Fruit fly (Drosophila melanogaster) whole organism, larva: ENCODE results near the gene spz5.

Source experiments
- noc ChIP-seq: fragments of 200-800 bp; sonication (Bioruptor generic); optimal IDR thresholded peaks from 3 replicates; lab custom pipeline; 2019; ENCODE audit warnings: missing biosample characterization, mild to moderate bottlenecking, missing genetic modification characterization, moderate library complexity

Gene spz5

DNA sequence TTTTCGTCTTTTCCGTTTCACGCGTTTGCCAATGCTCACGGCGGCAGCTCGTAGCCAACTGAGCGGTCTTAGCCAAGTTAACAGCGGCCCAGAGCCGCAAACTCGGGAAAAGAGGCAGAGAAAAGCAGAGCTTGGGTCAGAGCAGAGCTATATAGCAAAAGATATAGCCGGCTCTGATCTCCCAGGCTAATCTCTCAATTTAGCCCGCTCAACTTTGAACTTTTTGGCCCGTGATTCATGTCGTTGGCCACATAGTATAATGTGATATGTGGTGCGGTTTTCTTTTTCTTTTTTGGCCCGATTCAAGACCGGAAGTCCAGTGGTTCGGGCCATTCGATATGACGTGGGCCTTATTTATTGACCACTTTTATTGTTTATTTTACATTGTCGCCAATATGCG, at the start of gene spz5:
Gene spz5, minus strand, starts transcription at position 62 of the 400 bp plus-strand sequence.
- TF ChIP-seq noc (tag; lab: Kevin White, UChicago), result no peak

DNA sequence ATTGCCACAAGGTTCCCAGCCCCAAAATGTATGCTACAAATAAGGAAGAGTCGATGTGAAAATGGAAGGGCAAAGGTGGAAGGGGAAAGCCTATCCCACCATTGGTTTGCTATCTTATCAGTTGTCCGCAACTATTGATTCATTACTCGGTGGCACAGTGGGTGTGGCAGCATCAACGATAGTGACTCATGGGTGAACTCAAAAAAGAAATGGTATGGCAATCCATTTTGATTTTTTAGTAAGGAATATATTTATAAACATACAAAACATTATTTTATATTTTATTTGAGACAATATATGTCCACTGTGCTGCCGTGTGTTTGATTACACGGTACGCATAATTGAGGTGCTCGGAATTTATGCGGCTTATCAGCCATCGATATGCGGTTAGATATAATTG, 31.1 kb upstream of the spz5 start:
- no peak for TF ChIP-seq noc (tag; lab: Kevin White, UChicago)

dm6 chr3L:2918628-2919027, 26.7 kb upstream of the spz5 start:
- TF ChIP-seq noc (tag; lab: Kevin White, UChicago), result no peak

DNA sequence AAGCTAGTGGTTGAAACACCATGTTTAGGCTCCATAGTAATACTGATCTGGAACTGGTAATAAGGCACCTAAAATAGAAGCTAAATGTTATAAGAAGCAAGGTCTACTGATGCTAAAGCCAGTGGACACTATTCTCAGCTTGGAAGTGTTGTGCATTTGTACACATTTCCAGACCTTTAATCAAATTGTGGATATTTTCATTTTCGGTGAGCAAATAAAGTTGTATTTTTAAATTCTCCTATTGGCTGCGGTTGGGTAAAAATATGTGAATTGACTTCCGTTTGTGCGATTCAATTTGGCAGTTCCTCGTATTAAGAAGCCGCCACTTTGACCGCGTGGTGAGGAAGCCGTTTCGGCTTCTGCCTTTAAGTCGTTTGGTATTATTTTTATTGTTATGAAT, 24.6 kb upstream of the spz5 start, which contains the start of gene CG9970:
Gene CG9970, minus strand, starts transcription at position 101 of the 400 bp plus-strand sequence.
- TF ChIP-seq noc (tag; lab: Kevin White, UChicago), result no peak

dm6 chr3L:2913291-2913690, 21.3 kb upstream of the spz5 start:
- TF ChIP-seq noc (tag; lab: Kevin White, UChicago), result no peak

DNA sequence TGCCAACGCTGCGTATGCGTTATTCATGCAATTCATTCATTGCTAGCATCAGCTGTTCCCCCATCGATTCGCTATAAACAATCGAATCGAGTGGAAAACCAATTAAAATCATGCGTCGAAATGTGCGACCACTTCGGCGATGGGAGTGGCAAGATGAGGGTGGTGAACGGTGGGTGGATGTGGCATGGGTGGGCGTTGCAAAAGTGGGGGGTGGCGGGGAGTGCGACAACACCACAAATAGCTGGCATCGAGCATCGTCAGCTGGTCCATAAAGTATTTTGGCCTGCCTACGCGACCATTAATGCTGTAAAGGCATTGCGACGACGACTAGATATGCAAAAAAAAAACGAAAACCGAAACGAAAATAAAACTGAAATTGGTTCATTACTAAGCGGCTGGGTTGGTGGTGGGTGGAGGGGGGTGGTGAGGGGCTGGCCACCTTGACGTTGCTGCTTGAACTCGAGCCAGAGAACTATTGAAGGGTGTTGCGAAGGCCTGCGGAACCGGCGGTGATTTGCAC, 17.6 kb upstream of the spz5 start:
- TF ChIP-seq noc (tag; lab: Kevin White, UChicago), result no peak

DNA sequence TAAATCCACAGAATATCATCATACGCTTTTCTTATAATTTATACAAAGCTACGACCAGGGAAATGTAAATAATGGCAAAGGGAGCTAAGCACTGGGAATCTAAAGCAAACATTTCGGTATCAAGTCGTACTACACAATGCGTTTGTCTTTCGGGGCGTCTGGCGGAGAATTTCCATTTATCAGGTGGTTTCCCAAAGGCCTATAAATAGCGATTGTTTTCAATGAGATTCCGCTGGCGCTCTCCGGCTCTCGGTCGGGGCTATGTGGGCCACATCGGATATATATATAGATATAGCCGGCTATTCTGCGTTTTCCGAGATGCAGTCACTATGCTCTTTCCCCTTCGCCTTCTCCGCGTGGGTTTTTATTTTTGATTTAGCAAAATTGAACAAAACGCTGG, 14.4 kb upstream of the spz5 start:
- no peak for TF ChIP-seq noc (tag; lab: Kevin White, UChicago)

DNA sequence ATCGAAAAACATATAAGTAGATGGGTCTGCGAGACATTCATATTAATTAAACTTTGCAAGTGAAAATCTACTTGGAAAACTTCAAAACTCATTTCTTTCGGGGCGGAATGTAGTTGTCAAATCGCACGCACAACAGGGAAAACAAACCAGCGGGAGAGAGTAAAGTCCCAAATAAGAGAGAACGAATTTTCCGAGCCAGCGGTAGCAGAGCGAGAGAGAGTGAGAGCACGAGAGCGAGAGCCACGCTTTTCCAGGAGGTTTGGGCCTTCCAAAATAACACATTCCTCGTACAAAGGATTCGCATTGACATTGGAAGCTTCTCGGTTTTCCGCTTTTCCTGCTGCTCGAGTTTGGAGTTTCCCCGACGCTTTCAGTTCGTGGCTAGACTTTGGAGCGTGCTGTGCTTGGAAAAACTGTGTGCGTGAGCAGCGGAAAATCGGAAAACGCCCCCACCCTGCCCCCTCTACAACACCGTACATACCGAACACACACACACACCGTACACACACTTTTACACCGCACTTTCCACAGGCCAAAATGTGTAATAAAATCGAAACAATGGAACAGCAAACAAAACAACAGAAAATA, 4.5 kb upstream of the spz5 start:
- no peak for TF ChIP-seq noc (tag; lab: Kevin White, UChicago)

DNA sequence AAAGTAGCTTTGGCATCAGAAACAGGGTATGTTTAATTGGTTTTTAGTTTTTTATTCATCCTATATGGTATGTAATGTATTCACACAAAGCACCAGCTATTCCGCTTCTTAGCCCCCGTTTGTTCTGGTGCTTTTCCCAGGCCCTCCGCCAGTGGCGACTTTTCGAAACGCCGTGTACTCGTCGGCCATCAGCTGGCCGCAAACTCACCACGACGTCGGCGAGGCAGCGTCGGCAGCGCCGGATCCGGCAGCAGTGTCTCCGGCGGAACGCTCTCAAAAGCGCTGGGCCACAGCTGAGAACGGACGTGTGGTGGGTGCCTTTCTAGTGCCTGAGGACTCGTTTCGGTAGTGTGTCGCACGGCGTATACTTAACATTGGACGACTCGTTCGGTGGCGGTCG, 2.8 kb upstream of the spz5 start, which contains the start of gene Shab:
Gene Shab, plus strand, starts transcription at position 268 of the 400 bp plus-strand sequence.
- no peak for TF ChIP-seq noc (tag; lab: Kevin White, UChicago)

- no peak for TF ChIP-seq noc (tag; lab: Kevin White, UChicago)
Measured at dm6 chr3L:2893846-2894511, 2.0 kb upstream of the spz5 start.

- TF ChIP-seq noc (tag; lab: Kevin White, UChicago), result no peak
Measured at dm6 chr3L:2888150-2888549, 3.8 kb downstream of the spz5 start.

DNA sequence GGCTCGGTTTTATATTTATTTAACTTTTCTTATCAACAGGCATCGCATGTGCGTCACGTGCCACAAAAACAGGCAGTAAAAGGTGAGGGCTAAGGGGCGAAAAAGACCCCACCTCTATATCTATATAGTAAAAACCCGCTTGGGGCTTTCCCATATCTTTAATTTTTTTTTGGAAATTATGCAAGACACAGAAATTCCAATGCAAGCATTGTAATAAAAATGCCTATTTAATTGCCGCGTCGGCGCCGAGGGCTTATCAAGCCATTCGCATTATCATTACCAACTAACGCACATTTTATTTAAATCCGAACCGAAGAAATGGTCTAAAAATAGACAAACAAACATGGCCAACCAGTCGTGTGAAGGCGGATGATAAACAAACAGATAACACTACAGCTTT, 4.6 kb downstream of the spz5 start:
- TF ChIP-seq noc (tag; lab: Kevin White, UChicago), result no peak

DNA sequence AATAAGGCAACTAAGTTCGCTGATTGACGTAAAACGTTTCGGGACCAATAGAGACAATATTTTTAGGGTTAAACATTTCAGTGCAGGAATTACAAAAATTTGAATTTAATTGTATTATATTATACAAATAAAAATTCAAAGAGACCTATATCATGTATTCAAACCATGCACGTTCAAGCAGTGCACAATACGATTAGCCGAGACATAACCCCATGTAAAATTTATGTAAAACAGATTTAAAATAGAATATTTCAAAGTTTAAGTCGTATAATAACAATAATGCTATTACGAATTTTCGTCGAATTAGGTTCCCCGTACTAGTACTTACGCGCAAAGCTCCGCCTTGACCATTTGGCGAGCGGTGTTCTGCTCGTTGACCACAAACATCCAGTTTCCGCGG, 6.4 kb downstream of the spz5 start:
- TF ChIP-seq noc (tag; lab: Kevin White, UChicago), result no peak

- no peak for TF ChIP-seq noc (tag; lab: Kevin White, UChicago)
Measured at dm6 chr3L:2884404-2884803, 7.6 kb downstream of the spz5 start.

- no peak for TF ChIP-seq noc (tag; lab: Kevin White, UChicago)
Measured at dm6 chr3L:2882328-2882727, 9.6 kb downstream of the spz5 start.

dm6 chr3L:2881582-2881981, 10.4 kb downstream of the spz5 start:
- no peak for TF ChIP-seq noc (tag; lab: Kevin White, UChicago)

dm6 chr3L:2879827-2880131, 12.2 kb downstream of the spz5 start:
- no peak for TF ChIP-seq noc (tag; lab: Kevin White, UChicago)
